Worm (Caenorhabditis elegans) whole organism, L3 larva: ENCODE data around the gene F02E11.3.

Source experiments
- R02D3.7 ChIP-seq: fragments of 150-350 bp; optimal IDR thresholded peaks from 2 replicates; lab custom pipeline; 2014; ENCODE audit warnings: missing biosample characterization, missing genetic modification characterization
- ZK546.5 ChIP-seq: sonication (generic microtip); optimal IDR thresholded peaks from 2 replicates; lab custom pipeline; 2017; ENCODE audit warnings: missing biosample characterization, missing genetic modification characterization
- aly-2 ChIP-seq: fragments of 150-350 bp; optimal IDR thresholded peaks from 2 replicates; lab custom pipeline; 2014; ENCODE audit warnings: missing biosample characterization, missing genetic modification characterization
- ama-1 ChIP-seq: fragments of 150-350 bp; optimal IDR thresholded peaks from 2 replicates; lab custom pipeline; 2018
- ceh-16 ChIP-seq: sonication (generic microtip); optimal IDR thresholded peaks from 2 replicates; lab custom pipeline; 2017; ENCODE audit warnings: missing biosample characterization, missing genetic modification characterization
- ceh-28 ChIP-seq: fragments of 150-350 bp; optimal IDR thresholded peaks from 2 replicates; lab custom pipeline; 2014; ENCODE audit warnings: missing biosample characterization, missing genetic modification reagents, missing genetic modification characterization
- ceh-82 ChIP-seq: fragments of 150-350 bp; optimal IDR thresholded peaks from 2 replicates; lab custom pipeline; 2014; ENCODE audit warnings: missing biosample characterization, missing genetic modification characterization
- ceh-9 ChIP-seq: sonication (generic microtip); optimal IDR thresholded peaks from 2 replicates; lab custom pipeline; 2018; ENCODE audit warnings: missing biosample characterization, missing genetic modification characterization
- daf-12 ChIP-seq: fragments of 150-350 bp; optimal IDR thresholded peaks from 2 replicates; lab custom pipeline; 2014; ENCODE audit warnings: missing biosample characterization, missing genetic modification reagents, missing genetic modification characterization
- egl-27 ChIP-seq: sonication (generic microtip); optimal IDR thresholded peaks from 4 replicates; lab custom pipeline; 2017; ENCODE audit warnings: missing biosample characterization, missing genetic modification reagents, missing genetic modification characterization
- egl-5 ChIP-seq: fragments of 150-350 bp; optimal IDR thresholded peaks from 2 replicates; lab custom pipeline; 2017; ENCODE audit warnings: missing biosample characterization, missing genetic modification reagents, missing genetic modification characterization, inconsistent platforms
- elt-1 ChIP-seq: fragments of 150-350 bp; optimal IDR thresholded peaks from 2 replicates; lab custom pipeline; 2014; ENCODE audit warnings: missing biosample characterization, missing genetic modification characterization
- elt-2 ChIP-seq: sonication (generic microtip); optimal IDR thresholded peaks from 2 replicates; lab custom pipeline; 2016; ENCODE audit warnings: missing genetic modification reagents, mild to moderate bottlenecking, missing genetic modification characterization, missing compliant biosample characterization
- elt-3 ChIP-seq, 3 experiments: fragments of 150-350 bp in 1 of 3; sonication (generic microtip) in 2 of 3; optimal IDR thresholded peaks; 2 replicates in 2 of 3; 4 replicates in 1 of 3; lab custom pipeline; 2014 to 2017; ENCODE audit warnings: missing biosample characterization in 3 of 3, missing genetic modification characterization in 3 of 3
- eor-1 ChIP-seq, 2 experiments: fragments of 150-350 bp; optimal IDR thresholded peaks; 2 replicates each; lab custom pipeline; 2014 to 2018; ENCODE audit warnings: missing biosample characterization in 2 of 2, missing genetic modification characterization in 2 of 2
- fkh-10 ChIP-seq: sonication (generic microtip); optimal IDR thresholded peaks from 2 replicates; lab custom pipeline; 2017; ENCODE audit warnings: missing biosample characterization, missing genetic modification reagents, missing genetic modification characterization
- fkh-2 ChIP-seq: fragments of 150-350 bp; optimal IDR thresholded peaks from 2 replicates; lab custom pipeline; 2014; ENCODE audit warnings: missing biosample characterization, missing genetic modification reagents, missing genetic modification characterization
- fos-1 ChIP-seq: fragments of 150-350 bp; optimal IDR thresholded peaks from 2 replicates; lab custom pipeline; 2014; ENCODE audit warnings: missing biosample characterization, missing genetic modification characterization
- jun-1 ChIP-seq: fragments of 150-350 bp; optimal IDR thresholded peaks from 2 replicates; lab custom pipeline; 2014; ENCODE audit warnings: missing biosample characterization, missing genetic modification reagents, missing genetic modification characterization
- lin-15B ChIP-seq: fragments of 150-350 bp; optimal IDR thresholded peaks from 2 replicates; lab custom pipeline; 2014; ENCODE audit warnings: missing biosample characterization, missing genetic modification characterization
- lin-39 ChIP-seq: fragments of 150-350 bp; optimal IDR thresholded peaks from 2 replicates; lab custom pipeline; 2018; ENCODE audit warnings: missing biosample characterization, missing genetic modification reagents, missing genetic modification characterization
- mml-1 ChIP-seq: fragments of 150-350 bp; sonication (generic microtip); optimal IDR thresholded peaks from 3 replicates; lab custom pipeline; 2014; ENCODE audit warnings: missing biosample characterization, missing genetic modification characterization
- nfya-1 ChIP-seq: sonication (generic microtip); optimal IDR thresholded peaks from 2 replicates; lab custom pipeline; 2017; ENCODE audit warnings: missing genetic modification characterization, mild to moderate bottlenecking, missing compliant biosample characterization, antibody characterized with exemption, moderate library complexity; ENCODE audit not compliant: insufficient read depth
- nhr-23 ChIP-seq: fragments of 150-350 bp; optimal IDR thresholded peaks from 2 replicates; lab custom pipeline; 2014; ENCODE audit warnings: missing biosample characterization, missing genetic modification reagents, missing genetic modification characterization
- nhr-237 ChIP-seq: fragments of 150-350 bp; optimal IDR thresholded peaks from 2 replicates; lab custom pipeline; 2014; ENCODE audit warnings: missing biosample characterization, missing genetic modification characterization
- nhr-25 ChIP-seq: sonication (generic microtip); optimal IDR thresholded peaks from 2 replicates; lab custom pipeline; 2017; ENCODE audit warnings: missing biosample characterization, missing genetic modification characterization
- nhr-28 ChIP-seq: fragments of 150-350 bp; optimal IDR thresholded peaks from 2 replicates; lab custom pipeline; 2014; ENCODE audit warnings: missing biosample characterization, missing genetic modification characterization
- nhr-67 ChIP-seq: fragments of 150-350 bp; optimal IDR thresholded peaks from 2 replicates; lab custom pipeline; 2014; ENCODE audit warnings: missing biosample characterization, missing genetic modification characterization
- nhr-76 ChIP-seq: fragments of 150-350 bp; sonication (generic microtip); optimal IDR thresholded peaks from 5 replicates; lab custom pipeline; 2014; ENCODE audit warnings: missing biosample characterization, missing genetic modification characterization
- nhr-77 ChIP-seq: fragments of 150-350 bp; optimal IDR thresholded peaks from 2 replicates; lab custom pipeline; 2014; ENCODE audit warnings: missing biosample characterization, missing genetic modification characterization
- pha-4 ChIP-seq: fragments of 150-350 bp; optimal IDR thresholded peaks from 2 replicates; lab custom pipeline; 2014; ENCODE audit warnings: missing biosample characterization, missing genetic modification reagents, missing genetic modification characterization
- pqm-1 ChIP-seq: fragments of 150-350 bp; optimal IDR thresholded peaks from 2 replicates; lab custom pipeline; 2017; ENCODE audit warnings: missing biosample characterization, missing genetic modification characterization, inconsistent platforms
- sea-2 ChIP-seq: fragments of 150-350 bp; sonication (generic microtip); optimal IDR thresholded peaks from 4 replicates; lab custom pipeline; 2014; ENCODE audit warnings: missing biosample characterization, missing genetic modification reagents, missing genetic modification characterization
- snpc-4 ChIP-seq: fragments of 150-350 bp; optimal IDR thresholded peaks from 2 replicates; lab custom pipeline; 2014; ENCODE audit warnings: missing biosample characterization, missing genetic modification characterization
- tbx-2 ChIP-seq: sonication (generic microtip); optimal IDR thresholded peaks from 2 replicates; lab custom pipeline; 2016; ENCODE audit warnings: mild to moderate bottlenecking, missing genetic modification characterization, missing compliant biosample characterization
- unc-62 ChIP-seq: fragments of 150-350 bp; sonication (generic microtip); optimal IDR thresholded peaks from 4 replicates; lab custom pipeline; 2014; ENCODE audit warnings: missing biosample characterization, missing genetic modification reagents, missing genetic modification characterization
- zag-1 ChIP-seq: fragments of 150-350 bp; optimal IDR thresholded peaks from 2 replicates; lab custom pipeline; 2014; ENCODE audit warnings: missing biosample characterization, missing genetic modification characterization
- ztf-11 ChIP-seq: fragments of 150-350 bp; optimal IDR thresholded peaks from 2 replicates; lab custom pipeline; 2014; ENCODE audit warnings: missing biosample characterization, missing genetic modification characterization
- ztf-4 ChIP-seq: fragments of 150-350 bp; optimal IDR thresholded peaks from 2 replicates; lab custom pipeline; 2014; ENCODE audit warnings: missing biosample characterization, missing genetic modification characterization

F02E11.3 gene

DNA sequence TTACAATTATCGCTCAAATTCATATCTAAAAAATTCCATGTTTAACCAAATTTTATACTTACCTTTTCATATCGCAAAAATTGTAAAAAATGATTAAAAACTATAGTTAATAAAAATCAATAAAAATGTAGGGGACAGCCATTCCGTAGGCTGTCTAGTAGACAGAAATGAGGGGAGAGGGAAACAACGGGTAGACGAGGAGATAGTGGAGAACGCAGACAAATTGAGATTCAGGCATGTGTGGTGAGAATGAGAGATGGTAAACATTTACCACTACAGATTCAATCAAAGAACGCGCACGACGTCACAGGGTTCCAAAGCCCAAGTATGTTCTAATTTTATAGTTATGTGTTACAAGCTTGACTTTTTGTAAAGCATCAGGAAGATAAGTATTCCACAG lies 28.8 kb upstream of the F02E11.3 start:
- TF ChIP-seq nhr-237 (no peak), nhr-25 (tag; lab: Kevin White, UChicago) (no peak), lin-15B (tag; lab: Kevin White, UChicago) (no peak), pha-4 (tag; lab: Kevin White, UChicago) (peak; percentile 45), elt-2 (peak; percentile 30), fkh-2 (tag; lab: Kevin White, UChicago) (no peak), egl-5 (no peak), zag-1 (no peak), ceh-82 (tag; lab: Kevin White, UChicago) (no peak), egl-27 (tag; lab: Kevin White, UChicago) (no peak), ceh-28 (tag; lab: Kevin White, UChicago) (peak; percentile 37), nhr-67 (tag; lab: Kevin White, UChicago) (no peak), fkh-10 (GFP tag; lab: Kevin White, UChicago) (no peak), daf-12 (tag; lab: Kevin White, UChicago) (no peak), unc-62 (GFP tag; lab: Kevin White, UChicago) (no peak)

DNA sequence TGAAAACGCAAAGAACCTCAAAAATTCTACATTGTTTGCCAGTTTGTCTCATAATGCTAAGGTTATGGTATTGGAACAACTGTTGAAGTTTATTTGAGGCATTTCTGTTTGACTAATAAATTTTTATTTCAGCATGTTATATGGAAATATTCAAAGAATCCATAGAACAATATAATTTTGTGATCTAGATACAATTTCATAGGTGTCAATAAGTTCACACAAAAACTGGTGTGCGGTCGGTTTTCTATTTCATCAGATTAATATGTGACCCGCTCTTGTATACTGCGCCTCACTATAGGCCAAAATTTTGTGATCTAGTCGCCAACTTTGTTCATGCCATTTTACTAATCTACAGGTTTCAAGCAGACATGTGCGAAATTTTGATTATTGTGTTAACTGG lies 24.6 kb upstream of the F02E11.3 start, which contains the start of gene btb-22:
Gene btb-22 (plus strand): TSS at position 301 of the 400 bp plus-strand sequence.
- no peak for TF ChIP-seq ceh-28 (tag; lab: Kevin White, UChicago)
- no peak for TF ChIP-seq jun-1 (tag; lab: Kevin White, UChicago)
- TF ChIP-seq elt-1 (tag; lab: Kevin White, UChicago) = no peak
- no peak for TF ChIP-seq ceh-9
- TF ChIP-seq nhr-23 (tag; lab: Kevin White, UChicago) = no peak
- TF ChIP-seq elt-3 (tag; optimal IDR thresholded peaks at IDR 0.05; lab: Kevin White, UChicago) = no peak
- TF ChIP-seq snpc-4 (tag; lab: Kevin White, UChicago) = no peak
- no peak for TF ChIP-seq egl-5
- TF ChIP-seq ztf-11 (tag; lab: Kevin White, UChicago) = no peak
- no peak for TF ChIP-seq nhr-25 (tag; lab: Kevin White, UChicago)
- no peak for TF ChIP-seq ceh-82 (tag; lab: Kevin White, UChicago)
- no peak for TF ChIP-seq nhr-76
- TF ChIP-seq nfya-1 = no peak
- no peak for TF ChIP-seq nhr-28 (tag; lab: Kevin White, UChicago)
- TF ChIP-seq ztf-4 (tag; lab: Kevin White, UChicago) = no peak
- no peak for TF ChIP-seq mml-1
- TF ChIP-seq R02D3.7 (tag; lab: Kevin White, UChicago) = no peak
- no peak for TF ChIP-seq nhr-67 (tag; lab: Kevin White, UChicago)
- TF ChIP-seq fkh-2 (tag; lab: Kevin White, UChicago) = no peak

ce11 chrII:3297914-3298313 lies 23.1 kb upstream of the F02E11.3 start, which contains the start of gene btb-18:
Gene btb-18, plus strand, starts transcription at chrII:3298214.
- TF ChIP-seq nhr-237 (no peak), ama-1 (lab: Kevin White, UChicago) (no peak), ztf-4 (tag; lab: Kevin White, UChicago) (no peak), ceh-28 (tag; lab: Kevin White, UChicago) (no peak), nhr-77 (no peak)

DNA sequence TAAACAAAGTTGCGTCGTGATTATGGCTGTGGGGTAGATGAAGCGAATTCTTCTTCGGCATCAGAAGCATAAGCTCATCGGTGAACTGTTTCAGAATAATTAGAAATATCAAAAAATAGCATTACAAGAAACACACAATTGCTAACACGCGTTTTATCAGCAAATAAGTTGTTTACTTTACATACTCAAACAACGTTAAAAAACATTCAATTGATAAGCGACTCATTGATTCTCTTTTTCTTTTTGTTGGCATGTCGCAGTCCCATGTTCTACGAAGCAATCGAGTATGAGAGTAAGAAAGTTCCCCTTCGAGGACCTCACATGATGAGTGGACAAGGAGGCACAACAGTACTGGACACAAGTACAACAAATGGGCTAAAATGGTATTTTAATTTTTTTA lies 21.8 kb upstream of the F02E11.3 start, which contains the start of gene btb-16:
Gene btb-16 (plus strand): TSS at position 240 of the 400 bp plus-strand sequence.
- TF ChIP-seq ama-1 (lab: Kevin White, UChicago) (no peak), aly-2 (no peak), lin-39 (tag; lab: Kevin White, UChicago) (no peak), eor-1 (tag; optimal IDR thresholded peaks at IDR 0.05; lab: Kevin White, UChicago) (no peak), ceh-16 (no peak), pha-4 (tag; lab: Kevin White, UChicago) (peak; percentile 85), elt-2 (peak; percentile 61), nhr-76 (no peak), ztf-4 (tag; lab: Kevin White, UChicago) (no peak), ZK546.5 (tag; lab: Kevin White, UChicago) (no peak), R02D3.7 (tag; lab: Kevin White, UChicago) (no peak), ceh-82 (tag; lab: Kevin White, UChicago) (no peak), fos-1 (tag; lab: Kevin White, UChicago) (no peak), sea-2 (GFP tag; lab: Kevin White, UChicago) (no peak), nhr-25 (tag; lab: Kevin White, UChicago) (no peak), egl-27 (tag; lab: Kevin White, UChicago) (no peak), elt-1 (tag; lab: Kevin White, UChicago) (no peak), pqm-1 (tag; lab: Kevin White, UChicago) (peak; percentile 6), zag-1 (no peak), tbx-2 (tag; lab: Kevin White, UChicago) (no peak), ztf-11 (tag; lab: Kevin White, UChicago) (no peak), jun-1 (tag; lab: Kevin White, UChicago) (no peak)
